Fruit fly (Drosophila melanogaster): ENCODE data around the gene timeout.

DNA sequence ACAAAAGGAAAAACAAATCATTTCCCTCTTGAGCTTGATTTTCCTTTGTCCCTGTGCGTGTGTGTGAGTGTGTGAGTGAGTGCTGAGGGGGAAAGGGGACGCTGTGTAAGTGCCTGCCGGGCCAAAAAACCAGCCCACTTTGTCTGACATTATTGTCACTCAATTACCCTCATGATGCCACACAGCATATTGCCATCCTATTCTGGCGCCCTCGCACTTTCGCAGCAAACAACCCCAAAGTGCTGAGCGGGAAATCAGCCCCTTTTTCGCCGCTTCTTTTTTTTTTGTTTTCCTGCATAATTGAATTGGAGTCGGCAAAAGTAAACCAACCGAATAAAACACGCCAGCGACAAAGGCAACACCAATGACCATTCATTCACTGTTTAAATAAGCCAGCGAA lies 12.7 kb upstream of the timeout start:
- TF ChIP-seq CG13204 (GFP tag; optimal IDR thresholded peaks at IDR 0.05) (no peak), CG4496 (GFP tag; IDR thresholded peaks at IDR 0.05) (no peak)

Data from whole organism, pupa.